Worm (Caenorhabditis elegans): Measurements from ENCODE around the gene K01A11.1.

DNA sequence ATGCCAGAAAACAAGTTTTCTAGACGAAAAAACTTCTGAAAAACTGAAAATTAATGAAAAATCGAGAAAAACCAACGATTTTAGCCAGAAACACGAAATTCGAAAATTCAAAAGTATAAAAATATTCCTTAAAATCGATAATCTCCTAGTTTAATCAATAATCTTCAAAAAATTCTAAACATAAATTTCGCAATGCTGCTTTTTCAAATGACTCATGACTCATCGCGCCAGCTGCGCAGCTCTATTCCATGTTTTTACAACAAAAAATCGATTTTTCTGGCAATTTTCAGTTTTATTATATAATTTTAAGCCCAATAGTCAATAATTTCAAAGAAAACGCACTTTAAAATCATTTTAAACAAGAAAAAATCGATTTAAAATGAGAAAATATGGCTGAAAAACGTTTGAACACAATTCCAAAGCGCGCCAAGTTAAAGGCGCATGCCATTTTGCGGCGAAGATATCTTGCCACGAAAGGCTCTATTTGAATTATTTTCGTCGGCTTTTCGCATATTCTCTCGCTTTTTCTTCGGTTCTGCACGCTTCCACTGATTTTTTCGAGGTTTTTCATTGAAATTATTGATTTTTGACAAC, 35.3 kb downstream of the K01A11.1 start, which contains the start of gene cri-3:
- no peak for TF ChIP-seq xnd-1 (tag; optimal IDR thresholded peaks at IDR 0.05)
- TF ChIP-seq lsl-1 (GFP tag; optimal IDR thresholded peaks at IDR 0.05) = no peak
- TF ChIP-seq pha-4 (tag; optimal IDR thresholded peaks at IDR 0.05) = no peak
- TF ChIP-seq atf-7 (tag; optimal IDR thresholded peaks at IDR 0.05) = no peak
- TF ChIP-seq nhr-90 (tag; optimal IDR thresholded peaks at IDR 0.05) = no peak
- no peak for TF ChIP-seq F52B5.7 (tag; optimal IDR thresholded peaks at IDR 0.05)
- no peak for TF ChIP-seq ets-4 (GFP tag; optimal IDR thresholded peaks at IDR 0.05)
- no peak for TF ChIP-seq let-526 (GFP tag; IDR thresholded peaks at IDR 0.05)
- TF ChIP-seq unc-130 (GFP tag; optimal IDR thresholded peaks at IDR 0.05) = no peak
- no peak for TF ChIP-seq hlh-12 (tag; optimal IDR thresholded peaks at IDR 0.05)
- TF ChIP-seq him-1 (tag; optimal IDR thresholded peaks at IDR 0.05) = no peak
- no peak for TF ChIP-seq F39B2.1 (GFP tag; IDR thresholded peaks at IDR 0.05)
- no peak for TF ChIP-seq ztf-3 (GFP tag; optimal IDR thresholded peaks at IDR 0.05)
- TF ChIP-seq egrh-3 (GFP tag; IDR thresholded peaks at IDR 0.05) = no peak
